Fruit fly (Drosophila melanogaster): Measurements from ENCODE around the gene mtTFB1.
A peak's percentile ranks its signal among the peaks of the same experiment; 100 is the strongest.

The mtTFB1 gene

DNA sequence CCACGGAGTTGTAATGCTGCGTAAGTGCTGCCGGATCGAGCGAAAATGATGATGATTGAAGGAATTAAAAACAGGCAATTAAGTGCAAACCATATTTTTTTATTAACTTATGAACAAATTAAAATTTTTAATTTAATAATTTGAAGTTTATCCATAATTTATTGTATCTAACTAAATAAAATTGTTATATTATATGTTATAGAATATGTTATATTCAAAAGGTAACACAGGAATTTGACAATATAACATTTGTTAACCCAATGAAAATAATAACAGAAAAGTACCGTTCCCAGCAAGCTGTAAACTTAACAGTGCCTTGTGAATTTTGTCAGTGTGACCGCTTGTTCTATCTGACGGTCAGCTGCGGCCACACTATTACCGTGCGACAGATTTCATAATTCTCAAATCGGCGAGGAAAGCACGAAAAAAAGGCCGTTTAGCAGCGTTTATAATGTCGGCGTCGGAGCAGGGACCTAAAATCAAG lies at the start of gene mtTFB1, which contains the start of gene Ccdc56:
Gene mtTFB1 (plus strand): TSS at position 347 of the 484 bp plus-strand sequence.
Gene Ccdc56 (plus strand): TSS at position 347 of the 484 bp plus-strand sequence.
- TF ChIP-seq sv (GFP tag; optimal IDR thresholded peaks at IDR 0.05): no peak
- peak; percentile 3 for TF ChIP-seq Hnf4 (GFP tag; optimal IDR thresholded peaks at IDR 0.05)
- TF ChIP-seq dmrt93B (GFP tag; optimal IDR thresholded peaks at IDR 0.05): no peak
- peak in 1 of 2 experiments; percentile 7 for TF ChIP-seq foxo (GFP tag; optimal IDR thresholded peaks at IDR 0.05)
- TF ChIP-seq h (GFP tag; optimal IDR thresholded peaks at IDR 0.05): peak; percentile 55

DNA sequence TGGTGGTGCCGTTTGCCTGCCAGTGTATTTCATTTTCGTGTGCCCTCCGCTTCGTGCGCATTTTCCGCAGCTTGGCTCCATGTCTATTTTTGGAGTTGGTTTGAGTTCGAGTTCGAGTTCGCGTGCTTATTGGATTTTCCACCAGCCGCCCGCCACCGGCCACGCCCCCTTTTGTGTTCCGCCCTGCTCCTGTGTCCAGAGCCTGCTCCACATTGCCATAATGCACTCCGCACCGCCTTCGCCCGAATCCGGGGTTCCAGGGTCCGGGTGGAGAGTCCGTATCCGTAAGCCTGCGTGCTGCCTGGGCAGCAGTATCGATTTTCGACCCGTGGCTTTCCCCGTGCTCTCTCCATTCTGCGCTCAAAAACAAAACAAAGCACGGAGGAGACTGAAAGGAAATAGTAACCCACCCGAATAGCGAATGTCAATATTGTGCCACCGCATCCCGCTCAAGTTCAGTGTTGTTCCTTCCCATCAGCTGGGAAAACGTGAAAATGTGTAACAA lies 30.4 kb upstream of the mtTFB1 start:
- TF ChIP-seq Abd-B (GFP tag; optimal IDR thresholded peaks at IDR 0.05): no peak
- TF ChIP-seq GATAd (GFP tag; optimal IDR thresholded peaks at IDR 0.05): no peak
- TF ChIP-seq lola (GFP tag; optimal IDR thresholded peaks at IDR 0.05): no peak
- TF ChIP-seq Hr78 (GFP tag; optimal IDR thresholded peaks at IDR 0.05): no peak
- no peak for TF ChIP-seq CG32264 (GFP tag; optimal IDR thresholded peaks at IDR 0.05)
- no peak for TF ChIP-seq sv (GFP tag; optimal IDR thresholded peaks at IDR 0.05)
- TF ChIP-seq jim (GFP tag; optimal IDR thresholded peaks at IDR 0.05): no peak
- no peak for TF ChIP-seq brk (GFP tag; optimal IDR thresholded peaks at IDR 0.05)
- TF ChIP-seq ey (GFP tag; optimal IDR thresholded peaks at IDR 0.05): no peak
- TF ChIP-seq Dif (GFP tag; optimal IDR thresholded peaks at IDR 0.05; ENCODE audit: partially characterized antibody): no peak

DNA sequence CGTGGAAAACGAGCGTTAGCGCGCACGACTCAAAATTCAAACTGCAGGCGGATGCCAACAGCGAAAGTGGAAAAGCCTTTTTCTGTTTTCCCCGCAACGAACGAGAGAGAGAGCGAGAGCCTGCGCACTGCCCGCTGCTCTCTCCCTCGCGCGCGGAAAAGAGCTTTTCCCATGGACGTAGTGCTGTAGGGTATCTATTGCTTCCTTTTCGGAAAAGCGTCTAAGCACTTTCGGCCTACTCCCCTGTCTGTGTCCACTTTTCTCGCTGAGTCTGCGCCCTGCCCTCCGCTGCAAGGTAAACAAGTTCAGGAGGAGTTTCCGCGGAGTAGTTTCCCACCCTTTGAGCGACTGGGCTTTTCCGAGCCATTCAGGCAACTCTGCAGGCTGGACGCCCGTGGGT lies 28.5 kb upstream of the mtTFB1 start, which contains the start of gene CG32085:
Gene CG32085 (minus strand): TSS at position 47 of the 400 bp plus-strand sequence.
- TF ChIP-seq sv (GFP tag; optimal IDR thresholded peaks at IDR 0.05) (peak; percentile 52), fru (GFP tag; optimal IDR thresholded peaks at IDR 0.05) (peak; percentile 11), rgr (GFP tag; optimal IDR thresholded peaks at IDR 0.05) (no peak), psq (GFP tag; optimal IDR thresholded peaks at IDR 0.05) (no peak), Vsx2 (GFP tag; optimal IDR thresholded peaks at IDR 0.05; ENCODE audit: partially characterized antibody) (peak; percentile 33), foxo (GFP tag; optimal IDR thresholded peaks at IDR 0.05) (peak in 1 of 2 experiments; percentile 38)

- no peak for TF ChIP-seq Rel (GFP tag; optimal IDR thresholded peaks at IDR 0.05)
- TF ChIP-seq Rel (tag; optimal IDR thresholded peaks at IDR 0.05): peak; percentile 45
- TF ChIP-seq Vsx2 (GFP tag; optimal IDR thresholded peaks at IDR 0.05; ENCODE audit: partially characterized antibody): peak; percentile 56
- TF ChIP-seq rgr (GFP tag; optimal IDR thresholded peaks at IDR 0.05): peak; percentile 7
- no peak for TF ChIP-seq GATAd (GFP tag; optimal IDR thresholded peaks at IDR 0.05)
- TF ChIP-seq Myc (optimal IDR thresholded peaks at IDR 0.05): peak; percentile 4
Measured at dm6 chr3L:11681794-11682193, 27.0 kb upstream of the mtTFB1 start, which contains the start of gene TfIIEalpha. Gene TfIIEalpha, plus strand, starts transcription at chr3L:11682038.

dm6 chr3L:11683819-11684521 lies 24.8 kb upstream of the mtTFB1 start, which contains the start of gene Sugb:
Gene Sugb, plus strand, starts transcription at chr3L:11683980.
- TF ChIP-seq HLH106 (tag; optimal IDR thresholded peaks at IDR 0.05) (peak; percentile 56), Jra (GFP tag; optimal IDR thresholded peaks at IDR 0.05) (peak; percentile 62), sv (GFP tag; optimal IDR thresholded peaks at IDR 0.05) (peak; percentile 74), GATAd (GFP tag; optimal IDR thresholded peaks at IDR 0.05) (peak; percentile 32), sage (GFP tag; optimal IDR thresholded peaks at IDR 0.05) (peak; percentile 76), brk (GFP tag; optimal IDR thresholded peaks at IDR 0.05) (peak; percentile 70), Sp1 (GFP tag; optimal IDR thresholded peaks at IDR 0.05) (peak; percentile 77), dmrt93B (GFP tag; optimal IDR thresholded peaks at IDR 0.05) (no peak), br (GFP tag; optimal IDR thresholded peaks at IDR 0.05) (peak; percentile 75), lola (GFP tag; optimal IDR thresholded peaks at IDR 0.05) (no peak), tai (GFP tag; optimal IDR thresholded peaks at IDR 0.05) (no peak), jim (GFP tag; optimal IDR thresholded peaks at IDR 0.05) (no peak), Dfd (GFP tag; optimal IDR thresholded peaks at IDR 0.05) (no peak), fru (GFP tag; optimal IDR thresholded peaks at IDR 0.05) (peak; percentile 71), CG32264 (GFP tag; optimal IDR thresholded peaks at IDR 0.05) (peak; percentile 69), Mio (GFP tag; optimal IDR thresholded peaks at IDR 0.05) (no peak), Vsx2 (GFP tag; optimal IDR thresholded peaks at IDR 0.05; ENCODE audit: partially characterized antibody) (no peak), ey (GFP tag; optimal IDR thresholded peaks at IDR 0.05) (peak; percentile 64), psq (GFP tag; optimal IDR thresholded peaks at IDR 0.05) (peak; percentile 45), rgr (GFP tag; optimal IDR thresholded peaks at IDR 0.05) (peak; percentile 76), OdsH (GFP tag; optimal IDR thresholded peaks at IDR 0.05) (peak; percentile 77), pan (optimal IDR thresholded peaks at IDR 0.05) (no peak), Hr83 (GFP tag; optimal IDR thresholded peaks at IDR 0.05; ENCODE audit: poor library complexity, severe bottlenecking) (peak; percentile 19), h (GFP tag; optimal IDR thresholded peaks at IDR 0.05) (peak; percentile 79), woc (GFP tag; optimal IDR thresholded peaks at IDR 0.05) (peak; percentile 67), CG9705 (GFP tag; optimal IDR thresholded peaks at IDR 0.05) (peak; percentile 3), Rel (GFP tag; optimal IDR thresholded peaks at IDR 0.05) (no peak), Rel (tag; optimal IDR thresholded peaks at IDR 0.05) (peak; percentile 62), dsf (GFP tag; optimal IDR thresholded peaks at IDR 0.05; ENCODE audit: borderline replicate concordance) (peak; percentile 40), foxo (GFP tag; optimal IDR thresholded peaks at IDR 0.05) (peak; percentile 69 to 81), usp (GFP tag; optimal IDR thresholded peaks at IDR 0.05) (no peak), N (GFP tag; optimal IDR thresholded peaks at IDR 0.05) (no peak)

Measured in whole organism, wandering third instar larva.